Worm (Caenorhabditis elegans) whole organism, L1 larva: ENCODE results near the gene Y40B10A.5.
A peak's percentile ranks its signal among the peaks of the same experiment; 100 is the strongest.

Experiments
- C04F5.9 ChIP-seq: sonication (generic microtip); optimal IDR thresholded peaks from 2 replicates; lab custom pipeline; 2016; ENCODE audit warnings: missing genetic modification characterization, missing compliant biosample characterization
- C34B4.2 ChIP-seq: sonication (generic microtip); optimal IDR thresholded peaks from 2 replicates; lab custom pipeline; 2017; ENCODE audit warnings: mild to moderate bottlenecking, missing genetic modification characterization, missing compliant biosample characterization
- F16B12.6 ChIP-seq: fragments of 150-350 bp; optimal IDR thresholded peaks from 2 replicates; lab custom pipeline; 2014; ENCODE audit warnings: missing biosample characterization, missing genetic modification characterization
- Y116A8C.19 ChIP-seq: sonication (generic microtip); optimal IDR thresholded peaks from 2 replicates; lab custom pipeline; 2016; ENCODE audit warnings: missing compliant biosample characterization, missing genetic modification characterization, borderline replicate concordance
- aha-1 ChIP-seq: fragments of 150-350 bp; optimal IDR thresholded peaks from 2 replicates; lab custom pipeline; 2014; ENCODE audit warnings: missing biosample characterization, missing genetic modification characterization
- alr-1 ChIP-seq: fragments of 200-800 bp; sonication (Bioruptor generic); optimal IDR thresholded peaks from 2 replicates; lab custom pipeline; 2018; ENCODE audit warnings: borderline replicate concordance, mild to moderate bottlenecking, missing genetic modification characterization, missing compliant biosample characterization
- aly-2 ChIP-seq: fragments of 150-350 bp; optimal IDR thresholded peaks from 2 replicates; lab custom pipeline; 2014; ENCODE audit warnings: missing biosample characterization, missing genetic modification characterization
- ceh-8 ChIP-seq: fragments of 200-800 bp; sonication (Bioruptor generic); optimal IDR thresholded peaks from 2 replicates; lab custom pipeline; 2018; ENCODE audit warnings: mild to moderate bottlenecking, missing genetic modification characterization, moderate library complexity, missing compliant biosample characterization
- ceh-82 ChIP-seq, 3 experiments: fragments of 150-350 bp in 1 of 3; sonication (generic microtip) in 2 of 3; optimal IDR thresholded peaks; 2 replicates each; lab custom pipeline; 2014 to 2017; ENCODE audit warnings: missing biosample characterization in 3 of 3, missing genetic modification characterization in 3 of 3
- ceh-88 ChIP-seq: fragments of 200-800 bp; sonication (Bioruptor generic); IDR thresholded peaks from 2 replicates; pipeline ENCODE4 v1.3.6; 2022; ENCODE audit warnings: missing genetic modification characterization, missing compliant biosample characterization
- dpl-1 ChIP-seq, 3 experiments: fragments of 150-350 bp in 2 of 3; sonication (generic microtip) in 1 of 3; optimal IDR thresholded peaks; 2 replicates each; lab custom pipeline; 2014 to 2017; ENCODE audit warnings: missing biosample characterization in 3 of 3, missing genetic modification characterization in 3 of 3, missing genetic modification reagents in 3 of 3
- dsc-1 ChIP-seq: sonication (generic microtip); optimal IDR thresholded peaks from 2 replicates; lab custom pipeline; 2016; ENCODE audit warnings: mild to moderate bottlenecking, missing genetic modification characterization, missing compliant biosample characterization
- efl-3 ChIP-seq: fragments of 200-800 bp; sonication (Bioruptor generic); optimal IDR thresholded peaks from 2 replicates; lab custom pipeline; 2018; ENCODE audit warnings: mild to moderate bottlenecking, missing genetic modification characterization, missing compliant biosample characterization
- egl-13 ChIP-seq: sonication (generic microtip); optimal IDR thresholded peaks from 2 replicates; lab custom pipeline; 2016; ENCODE audit warnings: missing genotype, missing genetic modification reagents, missing genetic modification characterization, missing compliant biosample characterization
- elt-2 ChIP-seq: sonication (generic microtip); optimal IDR thresholded peaks from 2 replicates; lab custom pipeline; 2016; ENCODE audit warnings: missing genetic modification characterization, mild to moderate bottlenecking, inconsistent platforms, missing compliant biosample characterization, missing genetic modification reagents
- elt-3 ChIP-seq, 6 experiments: fragments of 150-350 bp in 1 of 6; sonication (generic microtip); optimal IDR thresholded peaks; 2 replicates each; lab custom pipeline; 2017 to 2018; ENCODE audit warnings: missing biosample characterization in 6 of 6, missing genetic modification characterization in 6 of 6, inconsistent platforms in 1 of 6
- fkh-4 ChIP-seq: sonication (generic microtip); optimal IDR thresholded peaks from 2 replicates; lab custom pipeline; 2016; ENCODE audit warnings: missing compliant biosample characterization, missing genetic modification characterization, borderline replicate concordance
- fkh-8 ChIP-seq: sonication (generic microtip); optimal IDR thresholded peaks from 2 replicates; lab custom pipeline; 2016; ENCODE audit warnings: mild to moderate bottlenecking, missing genetic modification characterization, missing compliant biosample characterization
- fos-1 ChIP-seq: fragments of 150-350 bp; optimal IDR thresholded peaks from 2 replicates; lab custom pipeline; 2014; ENCODE audit warnings: missing biosample characterization, missing genetic modification characterization
- grh-1 ChIP-seq: fragments of 200-800 bp; sonication (Bioruptor generic); IDR thresholded peaks from 2 replicates; pipeline ENCODE4 v1.3.6; 2022; ENCODE audit warnings: missing genetic modification reagents, missing genetic modification characterization, missing compliant biosample characterization
- hlh-4 ChIP-seq: sonication (generic microtip); optimal IDR thresholded peaks from 2 replicates; lab custom pipeline; 2016; ENCODE audit warnings: mild to moderate bottlenecking, missing genetic modification characterization, missing compliant biosample characterization
- hpl-2 ChIP-seq: fragments of 150-350 bp; optimal IDR thresholded peaks from 2 replicates; lab custom pipeline; 2014; ENCODE audit warnings: missing biosample characterization, missing genetic modification reagents, missing genetic modification characterization
- jun-1 ChIP-seq: fragments of 150-350 bp; optimal IDR thresholded peaks from 2 replicates; lab custom pipeline; 2014; ENCODE audit warnings: missing biosample characterization, missing genetic modification reagents, missing genetic modification characterization
- lin-13 ChIP-seq: fragments of 150-350 bp; optimal IDR thresholded peaks from 2 replicates; lab custom pipeline; 2014; ENCODE audit warnings: missing biosample characterization, missing genetic modification reagents, missing genetic modification characterization
- lin-15B ChIP-seq: fragments of 150-350 bp; sonication (generic microtip); optimal IDR thresholded peaks from 3 replicates; lab custom pipeline; 2014; ENCODE audit warnings: missing biosample characterization, missing genetic modification characterization
- lir-3 ChIP-seq: sonication (generic microtip); optimal IDR thresholded peaks from 2 replicates; lab custom pipeline; 2016; ENCODE audit warnings: mild to moderate bottlenecking, missing genetic modification characterization, moderate library complexity, missing compliant biosample characterization; ENCODE audit not compliant: poor library complexity
- mab-9 ChIP-seq: fragments of 200-800 bp; sonication (Bioruptor generic); IDR thresholded peaks from 2 replicates; pipeline ENCODE4 v1.3.6; 2022; ENCODE audit warnings: missing genetic modification reagents, missing genetic modification characterization, missing compliant biosample characterization
- mdl-1 ChIP-seq, 2 experiments: fragments of 150-350 bp; optimal IDR thresholded peaks; 2 replicates each; lab custom pipeline; 2014 to 2017; ENCODE audit warnings: missing biosample characterization in 2 of 2, missing genetic modification characterization in 2 of 2, inconsistent platforms in 1 of 2
- mep-1 ChIP-seq: fragments of 150-350 bp; optimal IDR thresholded peaks from 2 replicates; lab custom pipeline; 2014; ENCODE audit warnings: missing biosample characterization, missing genetic modification characterization
- nhr-20 ChIP-seq: sonication (generic microtip); optimal IDR thresholded peaks from 2 replicates; lab custom pipeline; 2016; ENCODE audit warnings: mild to moderate bottlenecking, missing genetic modification characterization, missing compliant biosample characterization
- nhr-237 ChIP-seq: fragments of 150-350 bp; optimal IDR thresholded peaks from 2 replicates; lab custom pipeline; 2014; ENCODE audit warnings: missing biosample characterization, missing genetic modification characterization
- nhr-28 ChIP-seq: fragments of 150-350 bp; optimal IDR thresholded peaks from 2 replicates; lab custom pipeline; 2014; ENCODE audit warnings: missing biosample characterization, missing genetic modification characterization
- nhr-71 ChIP-seq: sonication (generic microtip); optimal IDR thresholded peaks from 2 replicates; lab custom pipeline; 2016; ENCODE audit warnings: mild to moderate bottlenecking, missing genetic modification characterization, moderate library complexity, missing compliant biosample characterization
- nhr-76 ChIP-seq: sonication (generic microtip); optimal IDR thresholded peaks from 2 replicates; lab custom pipeline; 2017; ENCODE audit warnings: missing biosample characterization, missing genetic modification characterization
- nhr-77 ChIP-seq: fragments of 150-350 bp; optimal IDR thresholded peaks from 2 replicates; lab custom pipeline; 2014; ENCODE audit warnings: missing biosample characterization, missing genetic modification characterization
- nhr-84 ChIP-seq: sonication (generic microtip); optimal IDR thresholded peaks from 2 replicates; lab custom pipeline; 2017; ENCODE audit warnings: missing biosample characterization, missing genetic modification characterization
- nhr-90 ChIP-seq: sonication (generic microtip); optimal IDR thresholded peaks from 2 replicates; lab custom pipeline; 2016; ENCODE audit warnings: mild to moderate bottlenecking, missing genetic modification characterization, missing compliant biosample characterization; ENCODE audit not compliant: poor library complexity
- pag-3 ChIP-seq: sonication (generic microtip); optimal IDR thresholded peaks from 2 replicates; lab custom pipeline; 2017; ENCODE audit warnings: missing genetic modification characterization, mild to moderate bottlenecking, missing compliant biosample characterization, antibody characterized with exemption, borderline replicate concordance; ENCODE audit not compliant: insufficient read depth
- rnt-1 ChIP-seq: sonication (generic microtip); optimal IDR thresholded peaks from 2 replicates; lab custom pipeline; 2016; ENCODE audit warnings: mild to moderate bottlenecking, missing genetic modification characterization, moderate library complexity, missing compliant biosample characterization
- skn-1 ChIP-seq: fragments of 150-350 bp; optimal IDR thresholded peaks from 2 replicates; lab custom pipeline; 2014; ENCODE audit warnings: missing biosample characterization, missing genetic modification characterization
- snpc-4 ChIP-seq: fragments of 150-350 bp; optimal IDR thresholded peaks from 2 replicates; lab custom pipeline; 2014; ENCODE audit warnings: missing biosample characterization, missing genetic modification characterization
- snu-23 ChIP-seq: sonication (generic microtip); optimal IDR thresholded peaks from 2 replicates; lab custom pipeline; 2016; ENCODE audit warnings: missing genetic modification characterization, missing compliant biosample characterization
- swsn-7 ChIP-seq: sonication (generic microtip); optimal IDR thresholded peaks from 2 replicates; lab custom pipeline; 2016; ENCODE audit warnings: missing genetic modification characterization, missing compliant biosample characterization
- tbx-2 ChIP-seq: sonication (generic microtip); optimal IDR thresholded peaks from 2 replicates; lab custom pipeline; 2016; ENCODE audit warnings: missing genetic modification characterization, missing compliant biosample characterization
- unc-130 ChIP-seq: fragments of 150-350 bp; optimal IDR thresholded peaks from 2 replicates; lab custom pipeline; 2017; ENCODE audit warnings: missing biosample characterization, missing genetic modification characterization, inconsistent platforms
- unc-30 ChIP-seq: sonication (generic microtip); optimal IDR thresholded peaks from 2 replicates; lab custom pipeline; 2017; ENCODE audit warnings: missing biosample characterization, missing genetic modification characterization
- unc-86 ChIP-seq: sonication (generic microtip); optimal IDR thresholded peaks from 2 replicates; lab custom pipeline; 2016; ENCODE audit warnings: missing genetic modification characterization, missing compliant biosample characterization
- unc-98 ChIP-seq: fragments of 200-800 bp; sonication (Bioruptor generic); IDR thresholded peaks from 2 replicates; pipeline ENCODE4 v1.3.6; 2022; ENCODE audit warnings: missing genetic modification characterization, missing compliant biosample characterization
- vab-15 ChIP-seq: sonication (generic microtip); optimal IDR thresholded peaks from 2 replicates; lab custom pipeline; 2017; ENCODE audit warnings: missing genotype, mild to moderate bottlenecking, missing genetic modification characterization, missing compliant biosample characterization
- xbp-1 ChIP-seq: sonication (generic microtip); optimal IDR thresholded peaks from 2 replicates; lab custom pipeline; 2016; ENCODE audit warnings: missing genetic modification characterization, missing compliant biosample characterization
- zag-1 ChIP-seq: fragments of 150-350 bp; optimal IDR thresholded peaks from 2 replicates; lab custom pipeline; 2014; ENCODE audit warnings: missing biosample characterization, missing genetic modification characterization
- zip-4 ChIP-seq: fragments of 200-800 bp; sonication (Bioruptor generic); optimal IDR thresholded peaks from 2 replicates; lab custom pipeline; 2018; ENCODE audit warnings: mild to moderate bottlenecking, missing genetic modification characterization, moderate library complexity, missing compliant biosample characterization
- ztf-4 ChIP-seq: fragments of 150-350 bp; optimal IDR thresholded peaks from 2 replicates; lab custom pipeline; 2014; ENCODE audit warnings: missing biosample characterization, missing genetic modification characterization

Y40B10A.5 gene

ce11 chrV:2008412-2008811 lies 37.4 kb downstream of the Y40B10A.5 start (continued):
- TF ChIP-seq aly-2 (tag; lab: Kevin White, UChicago) (no peak), lin-15B (tag; lab: Kevin White, UChicago) (peak; percentile 53), dpl-1 (GFP tag; optimal IDR thresholded peaks at IDR 0.05; lab: Kevin White, UChicago) (peak; percentile 15 to 63 (median 51)), mab-9 (GFP tag; lab: Robert Waterston, UW) (no peak), C04F5.9 (tag; lab: Kevin White, UChicago) (peak; percentile 31), fos-1 (tag; lab: Kevin White, UChicago) (no peak), zag-1 (no peak), ceh-88 (GFP tag; lab: Robert Waterston, UW) (peak; percentile 59; the same call in 1 of the 2 replicates), elt-3 (tag; optimal IDR thresholded peaks at IDR 0.05; lab: Kevin White, UChicago) (peak in 1 of 6 experiments; percentile 16), nhr-20 (tag; lab: Kevin White, UChicago) (peak; percentile 56), unc-86 (no peak), fkh-8 (tag; lab: Kevin White, UChicago) (peak; percentile 34), vab-15 (tag; lab: Kevin White, UChicago) (no peak), snpc-4 (tag; lab: Kevin White, UChicago) (no peak), mdl-1 (tag; optimal IDR thresholded peaks at IDR 0.05; lab: Kevin White, UChicago) (peak in 1 of 2 experiments; percentile 14), snu-23 (GFP tag; lab: Kevin White, UChicago) (peak; percentile 54), fkh-4 (tag; lab: Kevin White, UChicago) (no peak), swsn-7 (tag; lab: Kevin White, UChicago) (peak; percentile 20), aha-1 (tag; lab: Kevin White, UChicago) (no peak), nhr-237 (tag; lab: Kevin White, UChicago) (no peak), unc-30 (no peak), unc-98 (GFP tag; lab: Robert Waterston, UW) (no peak), unc-130 (tag; lab: Kevin White, UChicago) (no peak), elt-2 (no peak), ceh-8 (GFP tag; lab: Kevin White, UChicago) (no peak), nhr-28 (no peak), nhr-76 (no peak), lin-13 (GFP tag; lab: Kevin White, UChicago) (peak; percentile 41), F16B12.6 (tag; lab: Kevin White, UChicago) (peak; percentile 76), pag-3 (tag; lab: Kevin White, UChicago) (no peak), jun-1 (no peak), nhr-71 (tag; lab: Kevin White, UChicago) (peak; percentile 79), xbp-1 (tag; lab: Kevin White, UChicago) (peak; percentile 13), hpl-2 (GFP tag; lab: Kevin White, UChicago) (peak; percentile 75), rnt-1 (tag; lab: Kevin White, UChicago) (peak; percentile 77), mep-1 (tag; lab: Kevin White, UChicago) (no peak), nhr-90 (tag; lab: Kevin White, UChicago) (peak; percentile 70), alr-1 (tag; lab: Kevin White, UChicago) (no peak), nhr-84 (tag; lab: Kevin White, UChicago) (no peak), ceh-82 (tag; optimal IDR thresholded peaks at IDR 0.05; lab: Kevin White, UChicago) (peak in 2 of 3 experiments; percentile 8 to 10), grh-1 (GFP tag; lab: Robert Waterston, UW) (peak; percentile 51), zip-4 (GFP tag; lab: Kevin White, UChicago) (no peak), efl-3 (no peak), ztf-4 (tag; lab: Kevin White, UChicago) (no peak), nhr-77 (tag; lab: Kevin White, UChicago) (peak; percentile 33), dsc-1 (tag; lab: Kevin White, UChicago) (no peak), C34B4.2 (no peak), tbx-2 (tag; lab: Kevin White, UChicago) (peak; percentile 34), skn-1 (tag; lab: Kevin White, UChicago) (no peak), lir-3 (no peak), Y116A8C.19 (tag; lab: Kevin White, UChicago) (no peak), egl-13 (tag; lab: Kevin White, UChicago) (no peak), hlh-4 (tag; lab: Kevin White, UChicago) (no peak)
